Worm (Caenorhabditis elegans): ENCODE data around the gene tpa-1.

ce11 chrIV:157809-158208 is 66.0 kb downstream of the tpa-1 start, which contains the start of gene gegf-1:
- no peak for TF ChIP-seq dao-5 (tag; optimal IDR thresholded peaks at IDR 0.05)
- TF ChIP-seq him-1 (tag; optimal IDR thresholded peaks at IDR 0.05): no peak
- no peak for TF ChIP-seq W03F9.2 (tag; optimal IDR thresholded peaks at IDR 0.05)

Data from whole organism, L4/young adult.